Worm (Caenorhabditis elegans) whole organism, late embryonic: ENCODE data around the gene erp-44.2.

Experiments used
- C08G9.2 ChIP-seq: sonication (generic microtip); optimal IDR thresholded peaks from 2 replicates; lab custom pipeline; 2016; ENCODE audit warnings: mild to moderate bottlenecking, missing genetic modification characterization, moderate library complexity, missing compliant biosample characterization
- C38D4.7 ChIP-seq: fragments of 200-800 bp; sonication (Bioruptor generic); optimal IDR thresholded peaks from 2 replicates; lab custom pipeline; 2018; ENCODE audit warnings: mild to moderate bottlenecking, missing genetic modification characterization, moderate library complexity, missing compliant biosample characterization
- F13H6.1 ChIP-seq: sonication (generic microtip); optimal IDR thresholded peaks from 2 replicates; lab custom pipeline; 2016; ENCODE audit warnings: missing genetic modification characterization, missing compliant biosample characterization
- K02D7.2 ChIP-seq: sonication (generic microtip); optimal IDR thresholded peaks from 2 replicates; lab custom pipeline; 2017; ENCODE audit warnings: mild to moderate bottlenecking, missing genetic modification characterization, missing compliant biosample characterization
- ama-1 ChIP-seq: fragments of 150-350 bp; optimal IDR thresholded peaks from 2 replicates; lab custom pipeline; 2014
- ceh-9 ChIP-seq: sonication (generic microtip); optimal IDR thresholded peaks from 2 replicates; lab custom pipeline; 2016; ENCODE audit warnings: mild to moderate bottlenecking, missing genetic modification characterization, inconsistent platforms, missing compliant biosample characterization
- che-1 ChIP-seq: sonication (generic microtip); optimal IDR thresholded peaks from 2 replicates; lab custom pipeline; 2016; ENCODE audit warnings: mild to moderate bottlenecking, missing genetic modification characterization, missing compliant biosample characterization
- elt-4 ChIP-seq: sonication (generic microtip); optimal IDR thresholded peaks from 2 replicates; lab custom pipeline; 2016; ENCODE audit warnings: missing genetic modification characterization, missing compliant biosample characterization
- fkh-6 ChIP-seq: sonication (generic microtip); optimal IDR thresholded peaks from 2 replicates; lab custom pipeline; 2016; ENCODE audit warnings: missing genetic modification characterization, missing compliant biosample characterization
- hlh-8 ChIP-seq: sonication (generic microtip); optimal IDR thresholded peaks from 2 replicates; lab custom pipeline; 2016; ENCODE audit warnings: missing genotype, missing genetic modification characterization, missing compliant biosample characterization
- lim-6 ChIP-seq: sonication (generic microtip); optimal IDR thresholded peaks from 2 replicates; lab custom pipeline; 2016; ENCODE audit warnings: missing genetic modification characterization, missing compliant biosample characterization
- pqm-1 ChIP-seq: sonication (generic microtip); optimal IDR thresholded peaks from 2 replicates; lab custom pipeline; 2016; ENCODE audit warnings: missing genetic modification characterization, missing compliant biosample characterization
- sdc-2 ChIP-seq: sonication (generic microtip); optimal IDR thresholded peaks from 2 replicates; lab custom pipeline; 2016; ENCODE audit warnings: missing genotype, missing genetic modification characterization, missing compliant biosample characterization
- zip-5 ChIP-seq: sonication (generic microtip); optimal IDR thresholded peaks from 2 replicates; lab custom pipeline; 2016; ENCODE audit warnings: missing genetic modification characterization, missing compliant biosample characterization

DNA sequence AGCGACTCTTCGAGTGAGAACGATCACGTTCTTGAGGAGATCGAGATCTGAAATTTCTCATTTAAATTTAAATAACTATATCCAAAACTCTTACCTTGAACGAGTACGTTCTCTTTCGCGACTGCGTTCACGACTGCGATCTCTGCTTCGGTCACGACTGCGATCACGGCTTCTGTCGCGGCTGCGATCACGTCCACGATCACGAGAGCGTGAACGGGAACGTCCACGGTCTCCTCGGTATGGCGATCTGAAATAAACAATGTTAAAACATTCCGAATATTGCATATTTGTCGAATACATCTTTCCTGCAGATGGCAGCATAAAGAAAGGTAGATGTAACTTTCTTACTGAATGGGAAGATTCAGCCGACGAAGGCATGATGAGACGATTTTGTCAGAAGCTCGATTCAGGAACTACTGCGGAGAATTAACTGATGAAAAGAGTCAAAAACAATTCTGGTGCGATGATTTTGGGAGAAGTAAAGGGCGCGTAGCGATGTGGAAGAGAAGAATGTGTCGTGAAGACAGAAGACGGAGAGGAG lies 44.3 kb downstream of the erp-44.2 start:
- no peak for TF ChIP-seq sdc-2 (tag; lab: Kevin White, UChicago)
- no peak for TF ChIP-seq ama-1 (lab: Kevin White, UChicago)
- TF ChIP-seq K02D7.2: no peak
- no peak for TF ChIP-seq zip-5
- TF ChIP-seq fkh-6 (tag; lab: Kevin White, UChicago): no peak
- no peak for TF ChIP-seq hlh-8 (tag; lab: Kevin White, UChicago)
- no peak for TF ChIP-seq C38D4.7 (GFP tag; lab: Kevin White, UChicago)
- TF ChIP-seq pqm-1 (tag; lab: Kevin White, UChicago): no peak
- no peak for TF ChIP-seq F13H6.1 (tag; lab: Kevin White, UChicago)
- TF ChIP-seq ceh-9 (tag; lab: Kevin White, UChicago): no peak
- no peak for TF ChIP-seq elt-4
- TF ChIP-seq che-1 (tag; lab: Kevin White, UChicago): no peak
- no peak for TF ChIP-seq lim-6
- no peak for TF ChIP-seq C08G9.2 (tag; lab: Kevin White, UChicago)
